Fruit fly (Drosophila melanogaster) whole organism, embryonic: ENCODE results near the gene CG8673.

Experiments
- Bgb ChIP-seq: fragments of 200-800 bp; sonication (Bioruptor generic); IDR thresholded peaks from 2 replicates; pipeline ENCODE4 v1.3.6; 2022; ENCODE audit warnings: missing biosample characterization, missing genetic modification characterization; ENCODE audit not compliant: partially characterized antibody
- CG12942 ChIP-seq: fragments of 200-800 bp; sonication (Bioruptor generic); optimal IDR thresholded peaks from 3 replicates; lab custom pipeline; 2016; ENCODE audit warnings: missing biosample characterization, missing genetic modification characterization
- CG1602 ChIP-seq: fragments of 200-800 bp; sonication (Bioruptor generic); optimal IDR thresholded peaks from 3 replicates; lab custom pipeline; 2016; ENCODE audit warnings: missing biosample characterization, missing genetic modification characterization
- CG3995 ChIP-seq: fragments of 200-800 bp; sonication (Bioruptor generic); optimal IDR thresholded peaks from 3 replicates; lab custom pipeline; 2016; ENCODE audit warnings: missing biosample characterization, missing genetic modification characterization
- CG4707 ChIP-seq: fragments of 200-800 bp; sonication (Bioruptor generic); optimal IDR thresholded peaks from 2 replicates; lab custom pipeline; 2018; ENCODE audit warnings: missing biosample characterization, mild to moderate bottlenecking, missing genetic modification characterization, moderate library complexity
- CG6813 ChIP-seq: fragments of 200-800 bp; sonication (Bioruptor generic); optimal IDR thresholded peaks from 2 replicates; lab custom pipeline; 2017; ENCODE audit warnings: missing biosample characterization, missing genetic modification characterization, mild to moderate bottlenecking, moderate library complexity, missing genetic modification reagents
- HmgD ChIP-seq: fragments of 200-800 bp; sonication (Bioruptor generic); optimal IDR thresholded peaks from 3 replicates; lab custom pipeline; 2016; ENCODE audit warnings: missing biosample characterization, missing genetic modification characterization
- NK7.1 ChIP-seq: fragments of 200-800 bp; sonication (Bioruptor generic); optimal IDR thresholded peaks from 3 replicates; lab custom pipeline; 2016; ENCODE audit warnings: missing biosample characterization, missing genetic modification characterization
- aop ChIP-seq: fragments of 200-800 bp; sonication (Bioruptor generic); IDR thresholded peaks from 2 replicates; pipeline ENCODE4 v1.3.6; 2022; ENCODE audit warnings: missing biosample characterization, missing genetic modification characterization
- cas ChIP-seq: fragments of 200-800 bp; sonication (Bioruptor generic); IDR thresholded peaks from 2 replicates; pipeline ENCODE4 v1.3.6; 2022; ENCODE audit warnings: missing biosample characterization, missing genetic modification characterization
- gsb-n ChIP-seq: fragments of 200-800 bp; sonication (Bioruptor generic); optimal IDR thresholded peaks from 3 replicates; lab custom pipeline; 2018; ENCODE audit warnings: missing biosample characterization, mild to moderate bottlenecking, missing genetic modification characterization
- h ChIP-seq: fragments of >200 bp; optimal IDR thresholded peaks from 2 replicates; lab custom pipeline; 2017
- tio ChIP-seq: fragments of 200-800 bp; sonication (Bioruptor generic); optimal IDR thresholded peaks from 2 replicates; lab custom pipeline; 2017; ENCODE audit warnings: missing biosample characterization, missing genetic modification characterization, inconsistent platforms
- tx ChIP-seq: fragments of 200-800 bp; sonication (Bioruptor generic); optimal IDR thresholded peaks from 2 replicates; lab custom pipeline; 2016; ENCODE audit warnings: missing biosample characterization, missing genetic modification characterization

- TF ChIP-seq gsb-n (tag; lab: Kevin White, UChicago) (no peak), NK7.1 (GFP tag; lab: Kevin White, UChicago) (no peak), tx (GFP tag; lab: Kevin White, UChicago) (no peak), HmgD (GFP tag; lab: Kevin White, UChicago) (no peak), CG1602 (GFP tag; lab: Kevin White, UChicago) (no peak), CG3995 (GFP tag; lab: Kevin White, UChicago) (no peak), CG6813 (GFP tag; lab: Kevin White, UChicago) (no peak), cas (no peak), aop (GFP tag; lab: Robert Waterston, UW) (no peak), CG12942 (GFP tag; lab: Kevin White, UChicago) (no peak), h (lab: Kevin White, UChicago) (no peak), CG4707 (GFP tag; lab: Kevin White, UChicago) (no peak), Bgb (GFP tag; lab: Robert Waterston, UW) (no peak), tio (no peak)
Observed at dm6 chr2L:8168075-8168474, 43.9 kb downstream of the CG8673 start.
